Worm (Caenorhabditis elegans) whole organism, young adult: ENCODE data around the gene Y39F10A.6.

Experiments used
- snpc-3.4 ChIP-seq: sonication (generic microtip); optimal IDR thresholded peaks from 2 replicates; lab custom pipeline; 2017; ENCODE audit warnings: missing genetic modification characterization, mild to moderate bottlenecking, missing compliant biosample characterization, antibody characterized with exemption, moderate library complexity, missing genotype, missing genetic modification reagents
- unc-62 ChIP-seq: fragments of 150-350 bp; optimal IDR thresholded peaks from 2 replicates; lab custom pipeline; 2014; ENCODE audit warnings: missing biosample characterization, missing genetic modification reagents, missing genetic modification characterization

ce11 chrII:797445-797844 is 14.0 kb upstream of the Y39F10A.6 start:
- TF ChIP-seq snpc-3.4 (tag; lab: Kevin White, UChicago), result no peak
- no peak for TF ChIP-seq unc-62
